Fruit fly (Drosophila melanogaster) whole organism, wandering third instar larva: ENCODE results near the gene MAGE.

Experiments used
- Abd-B ChIP-seq: fragments of >200 bp; optimal IDR thresholded peaks from 2 replicates; lab custom pipeline; 2017; ENCODE audit warnings: missing biosample characterization, missing genetic modification characterization
- CG9705 ChIP-seq: fragments of 200-800 bp; sonication (Bioruptor generic); optimal IDR thresholded peaks from 2 replicates; lab custom pipeline; 2018; ENCODE audit warnings: missing biosample characterization, mild to moderate bottlenecking, missing genetic modification characterization
- Dif ChIP-seq: fragments of 200-275, 200-300 bp; sonication (Bioruptor generic); optimal IDR thresholded peaks from 2 replicates; lab custom pipeline; 2018; ENCODE audit warnings: missing biosample characterization, missing genetic modification characterization; ENCODE audit not compliant: partially characterized antibody
- HLH106 ChIP-seq: fragments of 200-800 bp; optimal IDR thresholded peaks from 3 replicates; lab custom pipeline; 2019; ENCODE audit warnings: missing biosample characterization, mild to moderate bottlenecking, missing genetic modification characterization, moderate library complexity
- Hnf4 ChIP-seq: fragments of 200-800 bp; sonication (Bioruptor generic); optimal IDR thresholded peaks from 2 replicates; lab custom pipeline; 2016; ENCODE audit warnings: missing biosample characterization, mild to moderate bottlenecking, missing genetic modification characterization
- Hr78 ChIP-seq: fragments of >200 bp; optimal IDR thresholded peaks from 2 replicates; lab custom pipeline; 2017; ENCODE audit warnings: missing biosample characterization, missing genetic modification characterization
- Hr83 ChIP-seq: fragments of 200-300 bp; sonication (Bioruptor generic); optimal IDR thresholded peaks from 2 replicates; lab custom pipeline; 2016; ENCODE audit warnings: missing biosample characterization, mild to moderate bottlenecking, missing genetic modification characterization, moderate library complexity; ENCODE audit not compliant: poor library complexity, severe bottlenecking
- Jra ChIP-seq: sonication (Bioruptor generic); optimal IDR thresholded peaks from 2 replicates; lab custom pipeline; 2016; ENCODE audit warnings: missing biosample characterization, missing genetic modification characterization
- Myc ChIP-seq: fragments of >200 bp; optimal IDR thresholded peaks from 2 replicates; lab custom pipeline; 2017
- N ChIP-seq: fragments of >200 bp; optimal IDR thresholded peaks from 2 replicates; lab custom pipeline; 2018; ENCODE audit warnings: missing biosample characterization, missing external identifiers, missing genetic modification characterization
- OdsH ChIP-seq: fragments of 200-800 bp; sonication (Bioruptor generic); optimal IDR thresholded peaks from 2 replicates; lab custom pipeline; 2016; ENCODE audit warnings: missing biosample characterization, mild to moderate bottlenecking, missing genetic modification characterization
- Sp1 ChIP-seq: fragments of 200-800 bp; sonication (Bioruptor generic); optimal IDR thresholded peaks from 3 replicates; lab custom pipeline; 2019; ENCODE audit warnings: missing biosample characterization, mild to moderate bottlenecking, missing genetic modification characterization, moderate library complexity
- Vsx2 ChIP-seq: fragments of 200-300, 225-300 bp; sonication (Bioruptor generic); optimal IDR thresholded peaks from 2 replicates; lab custom pipeline; 2018; ENCODE audit warnings: missing biosample characterization, missing genetic modification characterization; ENCODE audit not compliant: partially characterized antibody
- br ChIP-seq: fragments of 200-800 bp; sonication (Bioruptor generic); optimal IDR thresholded peaks from 2 replicates; lab custom pipeline; 2016; ENCODE audit warnings: missing biosample characterization, missing genetic modification characterization
- brk ChIP-seq: fragments of 200-800 bp; sonication (Bioruptor generic); optimal IDR thresholded peaks from 2 replicates; lab custom pipeline; 2016; ENCODE audit warnings: missing biosample characterization, mild to moderate bottlenecking, missing genetic modification characterization
- dl ChIP-seq, 2 experiments: fragments of 175-275, 200-275 bp in 1 of 2; fragments of 200-275 bp in 1 of 2; sonication (Bioruptor generic); optimal IDR thresholded peaks; lab custom pipeline; 2018; ENCODE audit warnings: mild to moderate bottlenecking in 2 of 2, missing biosample characterization in 2 of 2, missing genetic modification characterization in 2 of 2, moderate library complexity in 2 of 2; ENCODE audit not compliant: partially characterized antibody in 2 of 2, insufficient read depth in 1 of 2
- dmrt93B ChIP-seq: fragments of 200-800 bp; sonication (Bioruptor generic); optimal IDR thresholded peaks from 2 replicates; lab custom pipeline; 2018; ENCODE audit warnings: missing biosample characterization, mild to moderate bottlenecking, missing genetic modification characterization
- dsf ChIP-seq: sonication (Bioruptor generic); optimal IDR thresholded peaks from 2 replicates; lab custom pipeline; 2016; ENCODE audit warnings: missing biosample characterization, missing genetic modification characterization, borderline replicate concordance
- ey ChIP-seq: fragments of 200-800 bp; sonication (Bioruptor generic); optimal IDR thresholded peaks from 2 replicates; lab custom pipeline; 2016; ENCODE audit warnings: missing biosample characterization, missing genetic modification characterization
- fru ChIP-seq: fragments of 200-800 bp; sonication (Bioruptor generic); optimal IDR thresholded peaks from 3 replicates; lab custom pipeline; 2016; ENCODE audit warnings: missing biosample characterization, mild to moderate bottlenecking, missing genetic modification characterization
- h ChIP-seq: fragments of 200-800 bp; sonication (Bioruptor generic); optimal IDR thresholded peaks from 3 replicates; lab custom pipeline; 2016; ENCODE audit warnings: missing biosample characterization, mild to moderate bottlenecking, missing genetic modification characterization
- jim ChIP-seq: fragments of 175-275, 200-325 bp; sonication (Bioruptor generic); optimal IDR thresholded peaks from 2 replicates; lab custom pipeline; 2016; ENCODE audit warnings: missing biosample characterization, mild to moderate bottlenecking, missing genetic modification characterization
- lola ChIP-seq: fragments of >200 bp; optimal IDR thresholded peaks from 2 replicates; lab custom pipeline; 2017; ENCODE audit warnings: missing biosample characterization, missing genetic modification characterization
- pan ChIP-seq: fragments of >200 bp; optimal IDR thresholded peaks from 2 replicates; lab custom pipeline; 2017
- rgr ChIP-seq: fragments of 200-800 bp; sonication (Bioruptor generic); optimal IDR thresholded peaks from 3 replicates; lab custom pipeline; 2016; ENCODE audit warnings: missing biosample characterization, mild to moderate bottlenecking, missing genetic modification characterization
- sv ChIP-seq: fragments of 200-800 bp; sonication (Bioruptor generic); optimal IDR thresholded peaks from 3 replicates; lab custom pipeline; 2016; ENCODE audit warnings: missing biosample characterization, missing genetic modification characterization
- usp ChIP-seq: fragments of >200 bp; optimal IDR thresholded peaks from 2 replicates; lab custom pipeline; 2017; ENCODE audit warnings: missing biosample characterization, missing genetic modification characterization

MAGE gene

DNA sequence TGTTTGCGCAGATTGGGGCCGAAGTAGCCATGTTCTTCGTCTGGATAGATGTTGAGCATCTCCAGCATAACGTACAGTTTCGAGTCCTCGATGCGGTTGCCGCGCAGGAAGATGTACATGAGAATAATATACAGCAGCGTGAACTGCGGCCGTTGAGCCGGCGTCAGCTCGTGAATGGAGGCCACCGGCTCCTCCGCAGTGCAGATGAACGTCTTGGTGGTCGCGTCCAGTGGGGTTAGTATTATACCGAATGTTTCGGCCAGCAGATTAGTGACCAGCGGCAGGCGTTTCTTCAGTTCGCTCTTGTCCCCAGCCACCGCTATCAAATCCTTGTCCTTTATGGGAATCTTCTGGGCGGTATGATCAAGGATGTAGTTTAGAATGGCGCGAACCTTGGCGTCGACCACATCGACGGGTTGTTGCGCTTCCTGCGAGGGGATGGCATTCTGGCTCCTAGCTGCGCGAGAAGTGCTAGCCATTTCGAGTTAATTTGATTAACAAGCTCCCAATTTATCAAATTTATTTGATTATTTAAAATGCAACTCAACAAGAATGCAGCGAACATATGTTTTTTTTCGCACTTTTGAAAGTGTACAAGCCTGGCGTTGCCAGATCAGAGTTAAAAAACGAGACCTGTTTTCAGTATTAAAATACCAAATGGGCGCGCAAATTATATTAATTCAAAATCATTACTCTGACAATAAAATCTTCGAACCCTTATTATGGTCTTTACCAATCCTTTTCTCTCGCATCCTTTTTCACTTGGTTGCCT is at the start of gene MAGE:
Gene MAGE (minus strand): TSS at position 595 of the 772 bp plus-strand sequence.
- TF ChIP-seq Vsx2 (GFP tag; lab: Kevin White, UChicago) (peak; percentile 22), fru (GFP tag; lab: Kevin White, UChicago) (no peak), jim (GFP tag; lab: Kevin White, UChicago) (no peak)

DNA sequence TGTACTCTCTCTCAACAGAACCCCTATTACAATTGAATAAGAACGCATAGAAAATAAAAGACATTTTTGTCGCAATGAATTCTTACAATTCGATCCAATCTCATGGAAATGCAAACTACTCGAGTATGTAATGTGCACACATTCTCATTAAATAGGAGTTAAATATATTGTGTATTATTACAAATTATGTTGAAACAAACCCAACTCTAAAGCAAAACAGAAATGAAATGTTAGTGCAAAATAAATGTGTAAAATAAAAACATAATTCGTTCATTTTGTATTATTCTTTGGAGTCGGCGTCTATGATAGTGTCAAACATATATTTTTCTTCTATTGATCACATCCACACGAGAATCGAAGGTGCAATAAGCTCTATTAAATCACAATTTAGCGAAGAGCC is 45.7 kb upstream of the MAGE start, which contains the start of gene CG14609:
Gene CG14609 (plus strand): TSS at position 301 of the 400 bp plus-strand sequence.
- TF ChIP-seq dsf (no peak), Hnf4 (GFP tag; lab: Kevin White, UChicago) (no peak), Vsx2 (GFP tag; lab: Kevin White, UChicago) (no peak), OdsH (GFP tag; lab: Kevin White, UChicago) (no peak), Myc (lab: Kevin White, UChicago) (no peak), jim (GFP tag; lab: Kevin White, UChicago) (no peak), Abd-B (GFP tag; lab: Kevin White, UChicago) (no peak)

DNA sequence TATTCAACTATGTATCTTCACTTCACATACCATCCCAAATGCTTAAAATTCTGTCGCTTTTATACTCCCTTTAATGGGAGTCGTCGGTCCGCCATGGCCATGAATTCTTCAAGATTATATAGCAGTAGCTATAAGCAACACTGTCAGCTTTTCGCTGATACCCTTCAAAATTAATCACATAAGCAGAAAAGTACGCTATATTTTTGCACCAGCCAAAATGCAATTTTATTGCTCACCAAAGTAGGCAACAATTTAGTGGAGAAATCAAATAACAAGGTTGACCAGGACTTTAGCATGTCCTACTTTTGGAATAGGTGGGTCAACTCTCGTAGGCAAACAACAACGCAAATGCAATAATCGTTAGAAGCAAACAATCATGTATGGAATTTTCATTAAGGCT is 44.9 kb upstream of the MAGE start:
- peak; percentile 7 for TF ChIP-seq lola
- TF ChIP-seq Myc (lab: Kevin White, UChicago), result peak; percentile 90
- peak; percentile 76 for TF ChIP-seq N (GFP tag; lab: Kevin White, UChicago)
- TF ChIP-seq h, result no peak
- TF ChIP-seq ey (GFP tag; lab: Kevin White, UChicago), result no peak
- no peak for TF ChIP-seq Hnf4 (GFP tag; lab: Kevin White, UChicago)
- no peak for TF ChIP-seq usp (GFP tag; lab: Kevin White, UChicago)
- peak in 1 of 2 experiments; percentile 31 for TF ChIP-seq dl (GFP tag; optimal IDR thresholded peaks at IDR 0.05; lab: Kevin White, UChicago; ENCODE audit: insufficient read depth in 1 of 2, partially characterized antibody in 2 of 2)
- TF ChIP-seq dmrt93B (GFP tag; lab: Kevin White, UChicago), result no peak
- TF ChIP-seq Dif, result peak; percentile 54
- TF ChIP-seq Vsx2 (GFP tag; lab: Kevin White, UChicago), result peak; percentile 81
- TF ChIP-seq jim (GFP tag; lab: Kevin White, UChicago), result no peak
- no peak for TF ChIP-seq br (GFP tag; lab: Kevin White, UChicago)

DNA sequence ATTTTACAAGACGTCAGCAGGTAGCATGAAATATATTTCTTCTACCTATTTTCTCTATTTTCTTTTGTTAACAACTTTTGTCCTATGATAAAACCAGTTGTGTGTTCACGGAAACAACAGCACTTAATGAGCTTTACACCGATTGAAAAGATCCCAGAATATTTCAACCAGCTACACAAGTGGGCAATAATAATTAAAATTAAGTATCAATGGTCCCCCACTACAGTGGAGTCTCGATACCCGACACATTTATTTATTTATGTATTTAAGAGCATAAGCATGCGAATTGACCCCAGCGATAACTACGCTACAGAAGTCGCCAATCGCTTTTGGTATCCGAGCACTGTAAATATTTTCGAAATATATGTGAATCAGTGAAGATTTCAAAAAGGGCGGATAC is 33.7 kb upstream of the MAGE start:
- TF ChIP-seq pan (lab: Kevin White, UChicago), result no peak
- TF ChIP-seq Hr78 (GFP tag; lab: Kevin White, UChicago), result no peak
- no peak for TF ChIP-seq Myc (lab: Kevin White, UChicago)

DNA sequence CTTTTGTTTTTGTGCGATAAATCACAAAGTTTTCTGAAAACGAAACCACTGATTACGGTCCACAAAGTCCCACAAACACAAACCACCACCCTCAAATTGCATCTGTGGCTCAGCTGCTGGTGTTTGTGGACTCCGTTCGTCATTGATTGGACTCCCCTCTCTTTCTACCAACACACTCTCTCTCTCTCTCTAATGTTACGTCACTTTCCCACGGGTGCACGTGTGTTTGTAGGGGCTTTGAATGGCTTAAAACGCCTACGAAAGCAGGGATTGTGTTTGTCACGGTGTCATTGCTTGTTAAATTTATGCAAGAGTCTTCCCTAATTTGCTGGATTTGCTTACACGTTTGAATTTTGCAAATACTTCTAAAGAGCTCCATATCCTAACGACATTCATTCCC is 33.0 kb upstream of the MAGE start:
- no peak for TF ChIP-seq sv (GFP tag; lab: Kevin White, UChicago)
- no peak for TF ChIP-seq Sp1
- TF ChIP-seq rgr (GFP tag; lab: Kevin White, UChicago), result no peak
- TF ChIP-seq OdsH (GFP tag; lab: Kevin White, UChicago), result no peak
- TF ChIP-seq Jra (GFP tag; lab: Kevin White, UChicago), result no peak
- no peak for TF ChIP-seq dsf
- TF ChIP-seq pan (lab: Kevin White, UChicago), result no peak
- TF ChIP-seq Hnf4 (GFP tag; lab: Kevin White, UChicago), result no peak
- TF ChIP-seq brk (GFP tag; lab: Kevin White, UChicago), result no peak
- TF ChIP-seq CG9705 (GFP tag; lab: Kevin White, UChicago), result no peak
- TF ChIP-seq Myc (lab: Kevin White, UChicago), result no peak
- no peak for TF ChIP-seq Dif
- no peak for TF ChIP-seq Hr83 (GFP tag; lab: Kevin White, UChicago)
- no peak for TF ChIP-seq HLH106 (tag; lab: Kevin White, UChicago)
- TF ChIP-seq dmrt93B (GFP tag; lab: Kevin White, UChicago), result no peak
- no peak for TF ChIP-seq fru (GFP tag; lab: Kevin White, UChicago)
